Fruit fly (Drosophila melanogaster): Measurements from ENCODE around the gene CG6738.
A peak's percentile ranks its signal among the peaks of the same experiment; 100 is the strongest.

DNA sequence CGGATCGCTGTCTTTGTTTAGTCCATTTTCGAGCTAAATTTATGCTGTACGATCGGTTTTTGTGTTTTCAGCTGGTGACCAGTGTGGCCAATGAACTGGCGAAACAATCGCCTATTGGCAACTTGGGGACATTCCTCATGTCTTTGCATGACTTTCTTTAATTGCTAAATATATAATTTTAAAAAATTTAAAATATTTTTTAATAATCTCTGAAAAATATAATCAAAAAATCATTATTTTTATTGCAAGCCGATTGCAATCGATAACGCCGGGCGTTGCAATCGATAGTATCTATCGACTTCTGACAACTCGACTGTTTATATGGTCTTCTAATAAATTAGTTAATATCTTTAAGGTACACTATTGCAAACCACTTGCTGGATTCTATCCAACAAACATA is 38.1 kb upstream of the CG6738 start, which contains the start of the genes sav and Ublcp1:
- TF ChIP-seq Sp1 (GFP tag; optimal IDR thresholded peaks at IDR 0.05) (no peak), h (GFP tag; optimal IDR thresholded peaks at IDR 0.05) (peak; percentile 24), HLH106 (tag; optimal IDR thresholded peaks at IDR 0.05) (no peak), OdsH (GFP tag; optimal IDR thresholded peaks at IDR 0.05) (no peak), rgr (GFP tag; optimal IDR thresholded peaks at IDR 0.05) (peak; percentile 35), pan (optimal IDR thresholded peaks at IDR 0.05) (no peak), br (GFP tag; optimal IDR thresholded peaks at IDR 0.05) (no peak), dmrt93B (GFP tag; optimal IDR thresholded peaks at IDR 0.05) (no peak), ey (GFP tag; optimal IDR thresholded peaks at IDR 0.05) (no peak)
